Worm (Caenorhabditis elegans): ENCODE data around the gene rpl-32.

DNA sequence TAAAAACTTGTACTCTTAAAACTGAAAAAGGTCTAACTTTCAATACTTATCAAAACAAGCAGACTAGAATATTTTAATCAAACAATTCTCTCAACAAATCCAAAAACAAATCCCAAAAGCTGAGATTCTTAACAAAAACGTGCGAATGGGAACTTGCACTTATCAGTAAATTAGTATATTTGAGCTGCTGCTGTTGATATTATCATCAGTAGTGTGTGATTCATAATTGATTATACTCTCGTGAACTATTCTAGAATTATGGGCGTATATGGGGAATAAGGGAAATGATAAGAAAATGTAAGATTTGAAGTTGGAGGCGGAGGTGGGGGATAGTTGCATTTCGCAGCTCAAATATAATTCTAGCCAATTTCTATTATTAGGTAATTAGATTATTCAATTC lies 42.7 kb downstream of the rpl-32 start:
- TF ChIP-seq nhr-76 (tag; optimal IDR thresholded peaks at IDR 0.05) = no peak
- no peak for TF ChIP-seq unc-39 (tag; optimal IDR thresholded peaks at IDR 0.05)
- TF ChIP-seq unc-62 (GFP tag; optimal IDR thresholded peaks at IDR 0.05) = no peak
- TF ChIP-seq fos-1 (tag; optimal IDR thresholded peaks at IDR 0.05) = no peak
- no peak for TF ChIP-seq zag-1 (tag; optimal IDR thresholded peaks at IDR 0.05)
- no peak for TF ChIP-seq ama-1 (optimal IDR thresholded peaks at IDR 0.05)
- TF ChIP-seq ceh-28 (tag; optimal IDR thresholded peaks at IDR 0.05) = no peak
- TF ChIP-seq nhr-11 (tag; optimal IDR thresholded peaks at IDR 0.05) = no peak
- no peak for TF ChIP-seq nhr-77 (tag; optimal IDR thresholded peaks at IDR 0.05)
- no peak for TF ChIP-seq snpc-4 (tag; optimal IDR thresholded peaks at IDR 0.05)
- TF ChIP-seq fkh-10 (GFP tag; optimal IDR thresholded peaks at IDR 0.05) = no peak
- TF ChIP-seq ztf-4 (tag; optimal IDR thresholded peaks at IDR 0.05) = no peak
- TF ChIP-seq jun-1 (tag; optimal IDR thresholded peaks at IDR 0.05) = no peak
- no peak for TF ChIP-seq R02D3.7 (tag; optimal IDR thresholded peaks at IDR 0.05)
